Worm (Caenorhabditis elegans): ENCODE data around the gene Y51B9A.7.

- TF ChIP-seq him-1 (tag; optimal IDR thresholded peaks at IDR 0.05) = no peak
- TF ChIP-seq dao-5 (tag; optimal IDR thresholded peaks at IDR 0.05) = no peak
Measured at ce11 chrII:9411497-9411896, 11.7 kb downstream of the Y51B9A.7 start, which contains the start of gene M176.9.
